Worm (Caenorhabditis elegans) whole organism, mixed stage, embryonic: ENCODE results near the gene let-721.

Source experiments
- M03D4.4 ChIP-seq: sonication (generic microtip); optimal IDR thresholded peaks from 2 replicates; lab custom pipeline; 2017; ENCODE audit warnings: mild to moderate bottlenecking, missing genetic modification characterization, missing compliant biosample characterization
- bed-3 ChIP-seq: fragments of 200-800 bp; sonication (Bioruptor generic); optimal IDR thresholded peaks from 3 replicates; lab custom pipeline; 2018; ENCODE audit warnings: mild to moderate bottlenecking, missing genetic modification characterization, moderate library complexity, missing compliant biosample characterization
- blmp-1 ChIP-seq: fragments of 150-350 bp; optimal IDR thresholded peaks from 2 replicates; lab custom pipeline; 2014; ENCODE audit warnings: missing biosample characterization, missing genetic modification characterization
- ceh-39 ChIP-seq: fragments of 150-350 bp; optimal IDR thresholded peaks from 2 replicates; lab custom pipeline; 2014; ENCODE audit warnings: missing biosample characterization, missing genetic modification characterization
- ceh-43 ChIP-seq: fragments of 200-800 bp; sonication (Bioruptor generic); optimal IDR thresholded peaks from 2 replicates; lab custom pipeline; 2018; ENCODE audit warnings: mild to moderate bottlenecking, missing genetic modification characterization, moderate library complexity, missing compliant biosample characterization
- ceh-83 ChIP-seq: fragments of 200-800 bp; sonication (Bioruptor generic); optimal IDR thresholded peaks from 2 replicates; lab custom pipeline; 2018; ENCODE audit warnings: mild to moderate bottlenecking, missing genetic modification characterization, missing compliant biosample characterization
- ces-1 ChIP-seq: fragments of 150-350 bp; optimal IDR thresholded peaks from 2 replicates; lab custom pipeline; 2014; ENCODE audit warnings: missing biosample characterization, missing genetic modification reagents, missing genetic modification characterization
- cnd-1 ChIP-seq: fragments of 200-800 bp; sonication (Bioruptor generic); optimal IDR thresholded peaks from 2 replicates; lab custom pipeline; 2018; ENCODE audit warnings: mild to moderate bottlenecking, missing genetic modification characterization, missing compliant biosample characterization
- drap-1 ChIP-seq: fragments of 200-800 bp; sonication (Bioruptor generic); optimal IDR thresholded peaks from 3 replicates; lab custom pipeline; 2018; ENCODE audit warnings: mild to moderate bottlenecking, missing genetic modification characterization, missing compliant biosample characterization
- elt-1 ChIP-seq: sonication (generic microtip); optimal IDR thresholded peaks from 2 replicates; lab custom pipeline; 2017; ENCODE audit warnings: missing genetic modification characterization, mild to moderate bottlenecking, missing compliant biosample characterization, antibody characterized with exemption, moderate library complexity, borderline replicate concordance; ENCODE audit not compliant: insufficient read depth
- elt-3 ChIP-seq: fragments of 150-350 bp; optimal IDR thresholded peaks from 2 replicates; lab custom pipeline; 2014; ENCODE audit warnings: missing biosample characterization, missing genetic modification characterization
- flh-1 ChIP-seq: fragments of 200-800 bp; sonication (Bioruptor generic); optimal IDR thresholded peaks from 2 replicates; lab custom pipeline; 2018; ENCODE audit warnings: mild to moderate bottlenecking, missing genetic modification characterization, moderate library complexity, missing compliant biosample characterization
- ham-2 ChIP-seq: fragments of 200-800 bp; sonication (Bioruptor generic); optimal IDR thresholded peaks from 2 replicates; lab custom pipeline; 2018; ENCODE audit warnings: mild to moderate bottlenecking, missing genetic modification characterization, missing compliant biosample characterization
- hlh-1 ChIP-seq: fragments of 150-350 bp; optimal IDR thresholded peaks from 2 replicates; lab custom pipeline; 2014; ENCODE audit warnings: missing biosample characterization, missing genetic modification reagents, missing genetic modification characterization
- lin-13 ChIP-seq: fragments of 150-350 bp; optimal IDR thresholded peaks from 2 replicates; lab custom pipeline; 2014; ENCODE audit warnings: missing biosample characterization, missing genetic modification characterization
- lin-32 ChIP-seq: fragments of 200-800 bp; sonication (Bioruptor generic); optimal IDR thresholded peaks from 2 replicates; lab custom pipeline; 2018; ENCODE audit warnings: mild to moderate bottlenecking, missing genetic modification characterization, missing compliant biosample characterization
- lsy-2 ChIP-seq: fragments of 150-350 bp; optimal IDR thresholded peaks from 2 replicates; lab custom pipeline; 2014; ENCODE audit warnings: missing biosample characterization, missing genetic modification characterization
- mab-5 ChIP-seq: fragments of 150-350 bp; optimal IDR thresholded peaks from 2 replicates; lab custom pipeline; 2014; ENCODE audit warnings: missing biosample characterization, missing genetic modification characterization
- mep-1 ChIP-seq: fragments of 150-350 bp; optimal IDR thresholded peaks from 2 replicates; lab custom pipeline; 2017; ENCODE audit warnings: missing biosample characterization, missing genetic modification reagents, missing genetic modification characterization, inconsistent platforms
- mls-2 ChIP-seq: sonication (generic microtip); optimal IDR thresholded peaks from 2 replicates; lab custom pipeline; 2016; ENCODE audit warnings: mild to moderate bottlenecking, missing genetic modification characterization, moderate library complexity, missing compliant biosample characterization
- nhr-12 ChIP-seq: fragments of 150-350 bp; optimal IDR thresholded peaks from 2 replicates; lab custom pipeline; 2014; ENCODE audit warnings: missing biosample characterization, missing genetic modification characterization
- nhr-2 ChIP-seq: fragments of 150-350 bp; optimal IDR thresholded peaks from 2 replicates; lab custom pipeline; 2014; ENCODE audit warnings: missing biosample characterization, missing genetic modification characterization
- nhr-237 ChIP-seq: fragments of 150-350 bp; optimal IDR thresholded peaks from 2 replicates; lab custom pipeline; 2014; ENCODE audit warnings: missing biosample characterization, missing genetic modification characterization
- nhr-28 ChIP-seq: fragments of 150-350 bp; optimal IDR thresholded peaks from 2 replicates; lab custom pipeline; 2014; ENCODE audit warnings: missing biosample characterization, missing genetic modification characterization
- nhr-76 ChIP-seq: sonication (generic microtip); optimal IDR thresholded peaks from 2 replicates; lab custom pipeline; 2017; ENCODE audit warnings: missing biosample characterization, missing genetic modification characterization
- pha-4 ChIP-seq: fragments of 150-350 bp; optimal IDR thresholded peaks from 2 replicates; lab custom pipeline; 2018; ENCODE audit warnings: missing biosample characterization, missing genetic modification reagents, missing genetic modification characterization
- sem-2 ChIP-seq: fragments of 200-800 bp; sonication (Bioruptor generic); optimal IDR thresholded peaks from 2 replicates; lab custom pipeline; 2018; ENCODE audit warnings: mild to moderate bottlenecking, missing genetic modification characterization, missing compliant biosample characterization
- snpc-4 ChIP-seq: fragments of 150-350 bp; optimal IDR thresholded peaks from 2 replicates; lab custom pipeline; 2014; ENCODE audit warnings: missing biosample characterization, missing genetic modification characterization
- sptf-1 ChIP-seq: sonication (generic microtip); optimal IDR thresholded peaks from 2 replicates; lab custom pipeline; 2017; ENCODE audit warnings: mild to moderate bottlenecking, missing genetic modification characterization, moderate library complexity, missing compliant biosample characterization
- tbx-8 ChIP-seq: fragments of 200-800 bp; sonication (Bioruptor generic); optimal IDR thresholded peaks from 2 replicates; lab custom pipeline; 2018; ENCODE audit warnings: mild to moderate bottlenecking, missing genetic modification characterization, moderate library complexity, missing compliant biosample characterization
- unc-120 ChIP-seq: sonication (generic microtip); optimal IDR thresholded peaks from 2 replicates; lab custom pipeline; 2017; ENCODE audit warnings: missing genetic modification characterization, missing compliant biosample characterization; ENCODE audit not compliant: poor library complexity, severe bottlenecking
- unc-39 ChIP-seq: fragments of 150-350 bp; optimal IDR thresholded peaks from 2 replicates; lab custom pipeline; 2014; ENCODE audit warnings: missing biosample characterization, missing genetic modification characterization
- unc-62 ChIP-seq: fragments of 150-350 bp; optimal IDR thresholded peaks from 2 replicates; lab custom pipeline; 2014; ENCODE audit warnings: missing biosample characterization, missing genetic modification reagents, missing genetic modification characterization
- zip-8 ChIP-seq: fragments of 150-350 bp; optimal IDR thresholded peaks from 2 replicates; lab custom pipeline; 2014; ENCODE audit warnings: missing biosample characterization, missing genetic modification characterization
- ztf-11 ChIP-seq: fragments of 150-350 bp; optimal IDR thresholded peaks from 2 replicates; lab custom pipeline; 2014; ENCODE audit warnings: missing biosample characterization, missing genetic modification characterization

The let-721 gene

ce11 chrIII:6405121-6405520 lies 41.6 kb downstream of the let-721 start:
- TF ChIP-seq ceh-43 (GFP tag; lab: Kevin White, UChicago) (no peak), tbx-8 (GFP tag; lab: Kevin White, UChicago) (no peak), ceh-83 (GFP tag; lab: Kevin White, UChicago) (no peak), snpc-4 (tag; lab: Kevin White, UChicago) (no peak), lin-32 (GFP tag; lab: Kevin White, UChicago) (no peak), mep-1 (tag; lab: Kevin White, UChicago) (no peak), bed-3 (GFP tag; lab: Kevin White, UChicago) (no peak), nhr-2 (no peak), ces-1 (GFP tag; lab: Kevin White, UChicago) (no peak), nhr-12 (no peak), elt-3 (tag; lab: Kevin White, UChicago) (no peak), zip-8 (tag; lab: Kevin White, UChicago) (no peak), nhr-76 (tag; lab: Kevin White, UChicago) (no peak), ceh-39 (no peak), hlh-1 (tag; lab: Kevin White, UChicago) (peak; percentile 94), flh-1 (GFP tag; lab: Kevin White, UChicago) (no peak), lsy-2 (no peak), nhr-28 (no peak), nhr-237 (tag; lab: Kevin White, UChicago) (no peak), blmp-1 (tag; lab: Kevin White, UChicago) (no peak), unc-62 (GFP tag; lab: Kevin White, UChicago) (peak; percentile 88), drap-1 (GFP tag; lab: Kevin White, UChicago) (no peak), pha-4 (tag; lab: Kevin White, UChicago) (no peak), elt-1 (tag; lab: Kevin White, UChicago) (no peak), mls-2 (no peak), ham-2 (GFP tag; lab: Kevin White, UChicago) (no peak), cnd-1 (no peak), mab-5 (tag; lab: Kevin White, UChicago) (peak; percentile 30), ztf-11 (tag; lab: Kevin White, UChicago) (no peak), unc-39 (tag; lab: Kevin White, UChicago) (no peak), unc-120 (tag; lab: Kevin White, UChicago) (peak; percentile 66)
- TF ChIP-seq, all 35 proteins: peak for 4

- TF ChIP-seq sptf-1 (tag; lab: Kevin White, UChicago) (no peak), ceh-39 (no peak), hlh-1 (tag; lab: Kevin White, UChicago) (no peak), tbx-8 (GFP tag; lab: Kevin White, UChicago) (no peak), pha-4 (tag; lab: Kevin White, UChicago) (no peak), zip-8 (tag; lab: Kevin White, UChicago) (no peak), blmp-1 (tag; lab: Kevin White, UChicago) (no peak), unc-62 (GFP tag; lab: Kevin White, UChicago) (no peak), snpc-4 (tag; lab: Kevin White, UChicago) (no peak), mab-5 (tag; lab: Kevin White, UChicago) (no peak), ceh-83 (GFP tag; lab: Kevin White, UChicago) (no peak), cnd-1 (no peak), M03D4.4 (tag; lab: Kevin White, UChicago) (no peak)
- TF ChIP-seq, all 35 proteins: peak for 0
Measured at ce11 chrIII:6402810-6403209, 43.9 kb downstream of the let-721 start.

ce11 chrIII:6402346-6402745 lies 44.4 kb downstream of the let-721 start:
- no peak for TF ChIP-seq lsy-2
- no peak for TF ChIP-seq cnd-1
- TF ChIP-seq hlh-1 (tag; lab: Kevin White, UChicago), result peak; percentile 99
- TF ChIP-seq nhr-2, result no peak
- TF ChIP-seq elt-1 (tag; lab: Kevin White, UChicago), result no peak
- TF ChIP-seq tbx-8 (GFP tag; lab: Kevin White, UChicago), result no peak
- TF ChIP-seq lin-13 (tag; lab: Kevin White, UChicago), result no peak
- TF ChIP-seq ceh-43 (GFP tag; lab: Kevin White, UChicago), result no peak
- TF ChIP-seq sem-2 (GFP tag; lab: Kevin White, UChicago), result no peak
- TF ChIP-seq ceh-39, result no peak
- TF ChIP-seq flh-1 (GFP tag; lab: Kevin White, UChicago), result no peak
- no peak for TF ChIP-seq nhr-12
- no peak for TF ChIP-seq ham-2 (GFP tag; lab: Kevin White, UChicago)
- TF ChIP-seq zip-8 (tag; lab: Kevin White, UChicago), result no peak
- peak; percentile 69 for TF ChIP-seq unc-120 (tag; lab: Kevin White, UChicago)
- TF ChIP-seq blmp-1 (tag; lab: Kevin White, UChicago), result no peak
- no peak for TF ChIP-seq ceh-83 (GFP tag; lab: Kevin White, UChicago)
- no peak for TF ChIP-seq lin-32 (GFP tag; lab: Kevin White, UChicago)
- no peak for TF ChIP-seq ces-1 (GFP tag; lab: Kevin White, UChicago)
- TF ChIP-seq mls-2, result no peak
- peak; percentile 89 for TF ChIP-seq unc-62 (GFP tag; lab: Kevin White, UChicago)
- TF ChIP-seq nhr-237 (tag; lab: Kevin White, UChicago), result no peak
- no peak for TF ChIP-seq bed-3 (GFP tag; lab: Kevin White, UChicago)
- TF ChIP-seq unc-39 (tag; lab: Kevin White, UChicago), result no peak
- no peak for TF ChIP-seq drap-1 (GFP tag; lab: Kevin White, UChicago)
- no peak for TF ChIP-seq elt-3 (tag; lab: Kevin White, UChicago)
- TF ChIP-seq nhr-28, result no peak
- TF ChIP-seq M03D4.4 (tag; lab: Kevin White, UChicago), result no peak
- no peak for TF ChIP-seq mep-1 (tag; lab: Kevin White, UChicago)
- TF ChIP-seq pha-4 (tag; lab: Kevin White, UChicago), result no peak
- no peak for TF ChIP-seq nhr-76 (tag; lab: Kevin White, UChicago)
- peak; percentile 48 for TF ChIP-seq mab-5 (tag; lab: Kevin White, UChicago)
- no peak for TF ChIP-seq ztf-11 (tag; lab: Kevin White, UChicago)
- no peak for TF ChIP-seq snpc-4 (tag; lab: Kevin White, UChicago)
- TF ChIP-seq sptf-1 (tag; lab: Kevin White, UChicago), result no peak
